Fruit fly (Drosophila melanogaster): ENCODE data around the gene wts.

wts gene

DNA sequence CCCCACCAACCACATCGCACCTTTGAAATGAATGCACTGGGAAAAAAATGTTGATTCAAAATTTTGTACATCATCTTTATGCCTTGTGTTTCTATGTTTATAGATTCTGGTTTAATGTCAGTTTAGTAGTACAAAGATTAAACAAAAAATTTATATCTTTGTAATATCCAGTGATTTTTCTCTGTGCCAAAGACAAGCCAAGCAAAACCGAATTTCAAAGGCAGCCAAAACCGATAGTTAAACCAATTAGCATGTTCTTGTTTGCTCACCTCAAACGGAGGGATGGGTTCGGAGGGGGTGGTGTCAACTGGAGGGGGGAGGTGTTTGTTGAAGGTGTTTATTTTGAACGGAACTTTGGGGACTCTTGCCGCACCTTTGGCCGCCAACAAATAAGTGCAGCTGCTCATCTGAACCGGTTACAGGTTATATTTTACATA is 7.5 kb upstream of the wts start (continued):
- TF ChIP-seq ac (GFP tag; optimal IDR thresholded peaks at IDR 0.05) (peak; percentile 20), grau (tag; optimal IDR thresholded peaks at IDR 0.05) (peak; percentile 83), zfh1 (GFP tag; IDR thresholded peaks at IDR 0.05) (peak; percentile 91), Sry-δ (GFP tag; optimal IDR thresholded peaks at IDR 0.05) (peak; percentile 44), kni (GFP tag; optimal IDR thresholded peaks at IDR 0.05) (peak; percentile 86), toy (GFP tag; IDR thresholded peaks at IDR 0.05) (peak; percentile 46; the same call in 1 of the 2 replicates), Hr51 (GFP tag; optimal IDR thresholded peaks at IDR 0.05) (peak; percentile 39 to 88), vfl (GFP tag; optimal IDR thresholded peaks at IDR 0.05) (peak; percentile 56), CG2875 (GFP tag; optimal IDR thresholded peaks at IDR 0.05) (peak; percentile 82), Sox100B (GFP tag; optimal IDR thresholded peaks at IDR 0.05) (peak; percentile 86), Bteb2 (GFP tag; optimal IDR thresholded peaks at IDR 0.05) (peak; percentile 78), CG8089 (GFP tag; optimal IDR thresholded peaks at IDR 0.05) (peak; percentile 60), twi (tag; optimal IDR thresholded peaks at IDR 0.05) (peak; percentile 45), Bgb (GFP tag; IDR thresholded peaks at IDR 0.05; ENCODE audit: partially characterized antibody) (no peak), gfzf (GFP tag; optimal IDR thresholded peaks at IDR 0.05) (peak; percentile 8), aop (GFP tag; IDR thresholded peaks at IDR 0.05) (peak; percentile 33; the same call in 1 of the 2 replicates), yki (optimal IDR thresholded peaks at IDR 0.05) (no peak), hth (optimal IDR thresholded peaks at IDR 0.05) (no peak), CG4617 (GFP tag; optimal IDR thresholded peaks at IDR 0.05; ENCODE audit: borderline replicate concordance) (peak; percentile 47), dpn (GFP tag; optimal IDR thresholded peaks at IDR 0.05) (peak; percentile 81 to 86), D19A (tag; optimal IDR thresholded peaks at IDR 0.05) (peak; percentile 74), bsh (GFP tag; optimal IDR thresholded peaks at IDR 0.05) (peak in 1 of 2 experiments; percentile 92), trh (GFP tag; optimal IDR thresholded peaks at IDR 0.05) (peak; percentile 62), trem (tag; optimal IDR thresholded peaks at IDR 0.05) (peak; percentile 83), peb (GFP tag; IDR thresholded peaks at IDR 0.05) (peak; percentile 75), Fer2 (tag; optimal IDR thresholded peaks at IDR 0.05) (peak; percentile 47), Ada2b (GFP tag; IDR thresholded peaks at IDR 0.05) (peak; percentile 92), mirr (GFP tag; optimal IDR thresholded peaks at IDR 0.05) (peak; percentile 5), ato (GFP tag; IDR thresholded peaks at IDR 0.05; ENCODE audit: partially characterized antibody) (no peak), Atf-2 (GFP tag; optimal IDR thresholded peaks at IDR 0.05) (peak; percentile 62), CG12942 (GFP tag; optimal IDR thresholded peaks at IDR 0.05) (peak; percentile 78), CG9727 (GFP tag; optimal IDR thresholded peaks at IDR 0.05) (peak; percentile 83), TFAM (GFP tag; optimal IDR thresholded peaks at IDR 0.05) (peak; percentile 59), en (GFP tag; optimal IDR thresholded peaks at IDR 0.05) (peak; percentile 79), CG11560 (tag; IDR thresholded peaks at IDR 0.05) (peak; percentile 61; the same call in 1 of the 3 replicates), CG11093 (GFP tag; IDR thresholded peaks at IDR 0.05) (peak; percentile 78), H2.0 (GFP tag; IDR thresholded peaks at IDR 0.05) (peak; percentile 71), Fer1 (GFP tag; optimal IDR thresholded peaks at IDR 0.05) (peak; percentile 85), CG18262 (tag; optimal IDR thresholded peaks at IDR 0.05) (peak; percentile 91), Drgx (GFP tag; IDR thresholded peaks at IDR 0.05) (peak; percentile 84), ftz-f1 (GFP tag; optimal IDR thresholded peaks at IDR 0.05) (no peak), CG3407 (GFP tag; optimal IDR thresholded peaks at IDR 0.05) (peak; percentile 77), CG6272 (GFP tag; IDR thresholded peaks at IDR 0.05) (peak; percentile 58; the same call in 1 of the 2 replicates), otp (GFP tag; IDR thresholded peaks at IDR 0.05) (peak; percentile 88; the same call in 2 of the 3 replicates), Hr39 (optimal IDR thresholded peaks at IDR 0.05) (no peak), CG6654 (GFP tag; optimal IDR thresholded peaks at IDR 0.05) (peak; percentile 56), CG17186 (GFP tag; optimal IDR thresholded peaks at IDR 0.05) (no peak), CG11723 (GFP tag; optimal IDR thresholded peaks at IDR 0.05) (peak; percentile 76), zen (tag; optimal IDR thresholded peaks at IDR 0.05) (peak; percentile 78), Ets97D (GFP tag; optimal IDR thresholded peaks at IDR 0.05) (peak; percentile 63), Dp (GFP tag; optimal IDR thresholded peaks at IDR 0.05) (no peak)

Data from whole organism, embryonic.